Worm (Caenorhabditis elegans) whole organism, L2 larva: ENCODE data around the gene set-12.

Source experiments
- C34F6.9 ChIP-seq: fragments of 150-350 bp; optimal IDR thresholded peaks from 2 replicates; lab custom pipeline; 2014; ENCODE audit warnings: missing biosample characterization, missing genetic modification characterization
- F13H6.1 ChIP-seq: sonication (generic microtip); optimal IDR thresholded peaks from 2 replicates; lab custom pipeline; 2016; ENCODE audit warnings: missing genetic modification characterization, missing compliant biosample characterization
- R02D3.7 ChIP-seq: fragments of 150-350 bp; optimal IDR thresholded peaks from 2 replicates; lab custom pipeline; 2014; ENCODE audit warnings: missing biosample characterization, missing genetic modification characterization
- Y55F3AM.14 ChIP-seq: fragments of 200-800 bp; sonication (Bioruptor generic); optimal IDR thresholded peaks from 2 replicates; lab custom pipeline; 2018; ENCODE audit warnings: mild to moderate bottlenecking, missing genetic modification characterization, missing compliant biosample characterization
- alr-1 ChIP-seq: fragments of 150-350 bp; optimal IDR thresholded peaks from 2 replicates; lab custom pipeline; 2014; ENCODE audit warnings: missing biosample characterization, missing genetic modification characterization
- aly-2 ChIP-seq: fragments of 150-350 bp; optimal IDR thresholded peaks from 2 replicates; lab custom pipeline; 2014; ENCODE audit warnings: missing biosample characterization, missing genetic modification characterization
- ama-1 ChIP-seq: fragments of 150-350 bp; optimal IDR thresholded peaks from 2 replicates; lab custom pipeline; 2018; ENCODE audit warnings: inconsistent platforms
- ceh-16 ChIP-seq: fragments of 150-350 bp; optimal IDR thresholded peaks from 2 replicates; lab custom pipeline; 2014; ENCODE audit warnings: missing biosample characterization, missing genetic modification characterization
- ceh-82 ChIP-seq: fragments of 150-350 bp; optimal IDR thresholded peaks from 2 replicates; lab custom pipeline; 2014; ENCODE audit warnings: missing biosample characterization, missing genetic modification characterization
- crh-2 ChIP-seq: sonication (generic microtip); optimal IDR thresholded peaks from 2 replicates; lab custom pipeline; 2017; ENCODE audit warnings: missing biosample characterization, missing genetic modification characterization
- dmd-4 ChIP-seq: sonication (generic microtip); optimal IDR thresholded peaks from 2 replicates; lab custom pipeline; 2017; ENCODE audit warnings: missing biosample characterization, missing genetic modification characterization
- elt-1 ChIP-seq: fragments of 150-350 bp; optimal IDR thresholded peaks from 2 replicates; lab custom pipeline; 2014; ENCODE audit warnings: missing biosample characterization, missing genetic modification characterization
- fos-1 ChIP-seq: fragments of 150-350 bp; optimal IDR thresholded peaks from 2 replicates; lab custom pipeline; 2014; ENCODE audit warnings: missing biosample characterization, missing genetic modification characterization
- lin-11 ChIP-seq: fragments of 150-350 bp; sonication (generic microtip); optimal IDR thresholded peaks from 2 replicates; lab custom pipeline; 2014; ENCODE audit warnings: missing biosample characterization, missing genetic modification characterization, inconsistent platforms, mixed read lengths
- lin-39 ChIP-seq: fragments of 150-350 bp; optimal IDR thresholded peaks from 2 replicates; lab custom pipeline; 2014; ENCODE audit warnings: missing biosample characterization, missing genetic modification reagents, missing genetic modification characterization
- lsy-2 ChIP-seq, 2 experiments: fragments of 150-350 bp in 1 of 2; sonication (generic microtip) in 1 of 2; optimal IDR thresholded peaks; 2 replicates each; lab custom pipeline; 2014 to 2017; ENCODE audit warnings: missing biosample characterization in 2 of 2, missing genetic modification characterization in 2 of 2
- mdl-1 ChIP-seq, 2 experiments: fragments of 150-350 bp in 1 of 2; sonication (generic microtip) in 1 of 2; optimal IDR thresholded peaks; 2 replicates each; lab custom pipeline; 2017; ENCODE audit warnings: missing biosample characterization in 2 of 2, missing genetic modification characterization in 2 of 2
- nhr-10 ChIP-seq: sonication (generic microtip); optimal IDR thresholded peaks from 2 replicates; lab custom pipeline; 2017; ENCODE audit warnings: missing biosample characterization, missing genetic modification characterization
- nhr-11 ChIP-seq: fragments of 150-350 bp; optimal IDR thresholded peaks from 2 replicates; lab custom pipeline; 2014; ENCODE audit warnings: missing biosample characterization, missing genetic modification characterization
- nhr-12 ChIP-seq: fragments of 150-350 bp; optimal IDR thresholded peaks from 2 replicates; lab custom pipeline; 2014; ENCODE audit warnings: missing biosample characterization, missing genetic modification characterization
- nhr-129 ChIP-seq: fragments of 150-350 bp; optimal IDR thresholded peaks from 2 replicates; lab custom pipeline; 2014; ENCODE audit warnings: missing biosample characterization, missing genetic modification characterization
- nhr-21 ChIP-seq: fragments of 150-350 bp; optimal IDR thresholded peaks from 2 replicates; lab custom pipeline; 2014; ENCODE audit warnings: missing biosample characterization, missing genetic modification characterization
- nhr-237 ChIP-seq: fragments of 150-350 bp; optimal IDR thresholded peaks from 2 replicates; lab custom pipeline; 2014; ENCODE audit warnings: missing biosample characterization, missing genetic modification characterization
- nhr-25 ChIP-seq: fragments of 150-350 bp; sonication (generic microtip); optimal IDR thresholded peaks from 3 replicates; lab custom pipeline; 2014; ENCODE audit warnings: missing biosample characterization, missing genetic modification characterization
- nhr-6 ChIP-seq: fragments of 150-350 bp; optimal IDR thresholded peaks from 2 replicates; lab custom pipeline; 2014; ENCODE audit warnings: missing biosample characterization, missing genetic modification characterization
- peb-1 ChIP-seq: fragments of 150-350 bp; optimal IDR thresholded peaks from 2 replicates; lab custom pipeline; 2014; ENCODE audit warnings: missing biosample characterization, missing genetic modification characterization
- skn-1 ChIP-seq: sonication (generic microtip); optimal IDR thresholded peaks from 2 replicates; lab custom pipeline; 2017; ENCODE audit warnings: missing biosample characterization, missing genetic modification characterization
- sma-3 ChIP-seq: sonication (generic microtip); optimal IDR thresholded peaks from 2 replicates; lab custom pipeline; 2016; ENCODE audit warnings: missing genetic modification reagents, missing genetic modification characterization, missing compliant biosample characterization
- sma-9 ChIP-seq, 2 experiments: fragments of 150-350 bp in 1 of 2; sonication (generic microtip) in 1 of 2; optimal IDR thresholded peaks; 2 replicates each; lab custom pipeline; 2014 to 2016; ENCODE audit warnings: missing genetic modification characterization in 2 of 2, mild to moderate bottlenecking in 1 of 2, missing biosample characterization in 1 of 2, missing compliant biosample characterization in 1 of 2, missing genetic modification reagents in 1 of 2, moderate library complexity in 1 of 2
- snpc-4 ChIP-seq: fragments of 150-350 bp; optimal IDR thresholded peaks from 2 replicates; lab custom pipeline; 2014; ENCODE audit warnings: missing biosample characterization, missing genetic modification characterization
- unc-39 ChIP-seq: fragments of 150-350 bp; optimal IDR thresholded peaks from 2 replicates; lab custom pipeline; 2014; ENCODE audit warnings: missing biosample characterization, missing genetic modification characterization
- unc-55 ChIP-seq: fragments of 150-350 bp; sonication (generic microtip); optimal IDR thresholded peaks from 3 replicates; lab custom pipeline; 2014; ENCODE audit warnings: missing biosample characterization, missing genetic modification reagents, missing genetic modification characterization
- unc-62 ChIP-seq: fragments of 150-350 bp; optimal IDR thresholded peaks from 2 replicates; lab custom pipeline; 2014; ENCODE audit warnings: missing biosample characterization, missing genetic modification reagents, missing genetic modification characterization
- zag-1 ChIP-seq: fragments of 150-350 bp; optimal IDR thresholded peaks from 2 replicates; lab custom pipeline; 2014; ENCODE audit warnings: missing biosample characterization, missing genetic modification characterization
- ztf-11 ChIP-seq: sonication (generic microtip); optimal IDR thresholded peaks from 2 replicates; lab custom pipeline; 2017; ENCODE audit warnings: missing biosample characterization, missing genetic modification characterization
- ztf-4 ChIP-seq: fragments of 150-350 bp; optimal IDR thresholded peaks from 2 replicates; lab custom pipeline; 2014; ENCODE audit warnings: missing biosample characterization, missing genetic modification characterization

set-12 gene

DNA sequence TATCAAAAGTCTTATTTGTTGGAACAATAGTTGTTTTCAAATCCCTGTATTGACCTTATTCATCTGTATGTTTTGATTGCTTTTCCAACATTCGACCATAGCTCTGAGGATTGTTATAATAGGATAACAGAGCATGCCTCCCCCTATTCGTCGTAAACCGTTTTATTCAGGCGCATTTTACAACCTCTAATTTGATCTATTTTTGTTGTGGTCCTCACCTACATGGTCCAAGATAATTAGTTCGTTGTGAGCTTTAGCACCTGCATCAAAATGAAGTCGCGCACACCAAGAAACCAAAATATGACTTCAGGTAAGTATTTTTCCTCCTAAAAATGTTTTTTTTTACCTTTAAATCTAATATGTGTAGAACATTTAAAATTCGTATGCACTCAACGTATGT is 16.7 kb upstream of the set-12 start, which contains the start of gene deg-1:
Gene deg-1 (plus strand): TSS at position 301 of the 400 bp plus-strand sequence.
- TF ChIP-seq nhr-12 (tag; lab: Kevin White, UChicago) (no peak), ztf-4 (tag; lab: Kevin White, UChicago) (no peak), lin-11 (tag; lab: Kevin White, UChicago) (no peak), zag-1 (tag; lab: Kevin White, UChicago) (no peak), unc-39 (no peak)

DNA sequence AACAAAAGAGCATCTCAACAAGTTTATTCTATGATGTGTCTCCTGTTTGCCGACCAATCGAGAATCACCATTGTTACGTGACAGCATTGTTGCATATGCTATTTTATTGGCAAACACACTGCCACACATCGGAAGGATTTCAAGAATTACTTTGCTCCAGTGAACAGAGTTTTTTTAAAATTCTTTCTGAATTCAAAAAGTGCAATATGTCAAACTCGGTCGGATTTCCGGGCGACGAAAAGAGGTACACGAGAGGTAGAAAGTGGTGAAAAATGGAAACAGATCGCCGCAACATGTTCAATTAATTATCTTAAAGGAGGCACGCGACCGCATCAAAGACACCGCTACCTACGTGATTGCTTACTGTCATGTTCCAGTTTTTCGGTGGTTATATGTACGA is 14.0 kb upstream of the set-12 start:
- TF ChIP-seq mdl-1 (tag; optimal IDR thresholded peaks at IDR 0.05; lab: Kevin White, UChicago) (no peak), fos-1 (tag; lab: Kevin White, UChicago) (no peak), peb-1 (no peak), ceh-16 (tag; lab: Kevin White, UChicago) (no peak), nhr-129 (tag; lab: Kevin White, UChicago) (no peak), alr-1 (no peak), R02D3.7 (no peak), unc-55 (GFP tag; lab: Kevin White, UChicago) (no peak), sma-9 (GFP tag; optimal IDR thresholded peaks at IDR 0.05; lab: Kevin White, UChicago) (no peak), sma-9 (tag; optimal IDR thresholded peaks at IDR 0.05; lab: Kevin White, UChicago) (no peak), nhr-11 (tag; lab: Kevin White, UChicago) (no peak), ama-1 (no peak), aly-2 (no peak), C34F6.9 (no peak), nhr-6 (tag; lab: Kevin White, UChicago) (no peak), lin-39 (tag; lab: Kevin White, UChicago) (no peak), skn-1 (tag; lab: Kevin White, UChicago) (no peak), zag-1 (tag; lab: Kevin White, UChicago) (no peak)

DNA sequence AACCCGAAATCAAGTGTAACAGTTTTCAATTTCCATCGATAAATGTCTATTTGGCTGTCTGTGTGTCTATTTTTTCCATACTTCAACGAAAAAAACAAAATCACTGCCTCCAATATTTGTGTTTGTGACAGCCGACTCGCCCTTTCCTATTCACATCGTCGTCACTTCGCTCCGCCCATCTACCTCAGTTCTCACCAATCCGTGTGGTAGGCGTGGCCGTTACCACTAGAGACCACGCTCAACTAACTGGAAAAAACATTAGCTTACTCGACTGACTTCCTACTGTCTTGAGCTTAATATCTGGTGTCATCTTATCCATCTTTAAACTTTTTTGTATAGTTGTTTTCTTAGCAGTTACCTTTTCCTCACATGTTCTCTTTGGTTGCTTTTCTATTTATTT is 9.3 kb upstream of the set-12 start:
- TF ChIP-seq crh-2 (tag; lab: Kevin White, UChicago) (no peak), nhr-21 (tag; lab: Kevin White, UChicago) (no peak), nhr-129 (tag; lab: Kevin White, UChicago) (no peak), F13H6.1 (tag; lab: Kevin White, UChicago) (no peak), nhr-6 (tag; lab: Kevin White, UChicago) (no peak), Y55F3AM.14 (no peak)

DNA sequence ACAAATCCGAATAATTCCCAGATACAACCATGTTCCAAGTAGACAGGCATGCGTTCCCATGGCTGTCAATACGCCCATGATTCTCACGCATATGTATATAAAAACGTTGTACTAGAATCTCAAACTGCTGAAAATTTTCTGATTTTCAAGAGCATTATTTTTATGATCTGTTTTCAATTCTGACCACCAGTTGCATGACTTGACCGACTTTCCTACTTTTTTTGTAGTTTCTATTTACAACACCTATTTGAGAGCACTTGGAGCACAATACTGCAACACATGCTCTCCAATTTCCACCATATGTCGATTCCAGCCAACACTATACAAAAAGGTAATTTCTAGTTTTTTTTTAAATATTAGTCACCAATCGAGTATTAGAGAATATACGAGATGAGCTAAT is 7.9 kb upstream of the set-12 start, which contains the start of gene ref-2:
Gene ref-2 (plus strand): TSS at position 301 of the 400 bp plus-strand sequence.
- TF ChIP-seq unc-62 (GFP tag; lab: Kevin White, UChicago) = no peak
- no peak for TF ChIP-seq Y55F3AM.14
- TF ChIP-seq lsy-2 (tag; optimal IDR thresholded peaks at IDR 0.05; lab: Kevin White, UChicago) = no peak
- no peak for TF ChIP-seq nhr-129 (tag; lab: Kevin White, UChicago)
- no peak for TF ChIP-seq nhr-10 (tag; lab: Kevin White, UChicago)
- TF ChIP-seq R02D3.7 = no peak
- TF ChIP-seq lin-39 (tag; lab: Kevin White, UChicago) = no peak
- no peak for TF ChIP-seq unc-39
- TF ChIP-seq lin-11 (tag; lab: Kevin White, UChicago) = no peak
- TF ChIP-seq fos-1 (tag; lab: Kevin White, UChicago) = no peak

DNA sequence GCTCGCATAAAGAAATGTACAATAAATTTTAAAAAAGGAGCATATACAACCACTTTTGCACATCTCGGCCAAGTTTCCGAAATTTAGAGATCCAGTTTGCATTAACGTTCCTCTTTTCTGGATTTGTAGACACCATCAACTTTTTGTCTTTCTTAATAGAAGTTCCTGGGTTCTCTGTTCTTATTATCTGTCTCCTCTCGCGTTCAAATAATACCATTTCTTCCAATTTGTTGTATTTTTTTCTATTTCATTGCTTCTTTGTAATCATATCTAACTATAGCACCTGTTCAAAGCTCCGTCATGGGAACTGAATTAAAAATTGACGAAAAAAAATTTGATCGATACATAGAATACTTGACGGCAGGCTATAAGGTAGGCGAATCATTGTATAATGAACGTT is 3.3 kb upstream of the set-12 start, which contains the start of gene K09F5.1:
Gene K09F5.1 (plus strand): TSS at position 301 of the 400 bp plus-strand sequence.
- TF ChIP-seq Y55F3AM.14 = no peak
- no peak for TF ChIP-seq lsy-2 (tag; optimal IDR thresholded peaks at IDR 0.05; lab: Kevin White, UChicago)

DNA sequence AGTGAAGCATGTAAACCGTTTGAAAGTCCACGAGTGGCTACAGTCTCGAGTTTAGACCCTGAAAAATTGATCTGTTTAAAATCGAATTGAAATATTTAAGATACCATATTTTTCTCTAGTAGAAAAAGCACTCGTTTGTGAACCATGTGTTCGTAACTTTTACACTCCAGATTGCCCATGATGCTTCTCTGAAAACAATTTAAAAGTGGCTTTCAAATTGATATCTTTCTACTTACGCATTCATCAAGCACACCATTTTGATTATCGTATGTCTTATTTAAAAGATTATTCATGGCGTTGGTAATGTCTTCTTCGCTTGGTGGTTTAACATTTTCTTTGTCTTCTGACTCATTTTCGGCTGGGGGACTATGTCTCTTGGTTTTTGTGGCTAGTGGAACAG is 2.5 kb downstream of the set-12 start:
- TF ChIP-seq R02D3.7 (no peak), sma-3 (GFP tag; lab: Kevin White, UChicago) (no peak)
- TF ChIP-seq, all 48 proteins: peak for 0

DNA sequence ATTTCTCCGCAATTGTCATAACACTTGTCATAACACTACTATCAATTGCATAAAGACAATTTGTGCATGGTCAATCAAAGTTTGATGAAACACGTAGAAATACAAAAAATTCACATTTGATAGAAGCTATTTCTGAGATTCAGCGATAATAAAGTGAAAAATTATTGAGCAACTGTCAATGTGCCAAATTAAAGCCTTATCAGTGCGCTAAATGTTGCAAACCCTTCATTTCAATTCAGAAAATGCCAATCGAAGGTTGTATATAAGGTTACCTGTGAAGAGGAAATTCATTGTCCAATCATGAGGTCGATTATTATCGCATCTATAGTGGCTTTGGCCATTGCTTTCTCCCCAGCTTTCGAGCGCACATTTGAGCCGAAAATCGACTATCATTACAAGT is 8.5 kb downstream of the set-12 start, which contains the start of gene vit-1:
Gene vit-1 (plus strand): TSS at position 289 of the 400 bp plus-strand sequence.
- TF ChIP-seq Y55F3AM.14 = no peak
- TF ChIP-seq snpc-4 (tag; lab: Kevin White, UChicago) = no peak
- no peak for TF ChIP-seq lsy-2 (tag; optimal IDR thresholded peaks at IDR 0.05; lab: Kevin White, UChicago)
- TF ChIP-seq ceh-82 (tag; lab: Kevin White, UChicago) = no peak
- TF ChIP-seq sma-9 (GFP tag; optimal IDR thresholded peaks at IDR 0.05; lab: Kevin White, UChicago) = no peak
- no peak for TF ChIP-seq sma-9 (tag; optimal IDR thresholded peaks at IDR 0.05; lab: Kevin White, UChicago)
- no peak for TF ChIP-seq alr-1
- no peak for TF ChIP-seq peb-1
- no peak for TF ChIP-seq ztf-11 (tag; lab: Kevin White, UChicago)
- TF ChIP-seq elt-1 (tag; lab: Kevin White, UChicago) = no peak
- TF ChIP-seq C34F6.9 = no peak
- TF ChIP-seq dmd-4 (tag; lab: Kevin White, UChicago) = no peak
- TF ChIP-seq nhr-237 (tag; lab: Kevin White, UChicago) = no peak
- no peak for TF ChIP-seq ceh-16 (tag; lab: Kevin White, UChicago)
- no peak for TF ChIP-seq nhr-25 (tag; lab: Kevin White, UChicago)
- TF ChIP-seq fos-1 (tag; lab: Kevin White, UChicago) = no peak
